Worm (Caenorhabditis elegans) whole organism, L3 larva: ENCODE data around the gene ZK177.11.
"Not testable (repeated sequence)": the region's sequence is repeated elsewhere in the genome, so short reads cannot be mapped to it uniquely, and the experiment has no call there.

Experiments
- snpc-4 ChIP-seq: fragments of 150-350 bp; optimal IDR thresholded peaks from 2 replicates; lab custom pipeline; 2014; ENCODE audit warnings: missing biosample characterization, missing genetic modification characterization
- zag-1 ChIP-seq: fragments of 150-350 bp; optimal IDR thresholded peaks from 2 replicates; lab custom pipeline; 2014; ENCODE audit warnings: missing biosample characterization, missing genetic modification characterization

ce11 chrII:5534939-5535338 lies 12.2 kb downstream of the ZK177.11 start, which contains the start of gene hlh-25:
- not testable (repeated sequence) for TF ChIP-seq snpc-4, zag-1 (tag; lab: Kevin White, UChicago)
